Fruit fly (Drosophila melanogaster) whole organism, embryonic: ENCODE measurements around the gene Hr83.

ENCODE experiments used
- ATbp ChIP-seq: fragments of 200-800 bp; sonication (Bioruptor generic); optimal IDR thresholded peaks from 2 replicates; lab custom pipeline; 2017; ENCODE audit warnings: missing biosample characterization, mild to moderate bottlenecking, missing genetic modification characterization, missing genetic modification reagents
- BEAF-32 ChIP-seq: fragments of 200-800 bp; sonication (Bioruptor generic); optimal IDR thresholded peaks from 3 replicates; lab custom pipeline; 2017; ENCODE audit warnings: missing biosample characterization, missing genetic modification characterization, mild to moderate bottlenecking, moderate library complexity, missing genetic modification reagents
- Blimp-1 ChIP-seq: fragments of 200-800 bp; sonication (Bioruptor generic); optimal IDR thresholded peaks from 3 replicates; lab custom pipeline; 2018; ENCODE audit warnings: missing biosample characterization, missing genetic modification characterization, mild to moderate bottlenecking, moderate library complexity, missing genetic modification reagents
- CG10654 ChIP-seq: fragments of 200-800 bp; sonication (Bioruptor generic); optimal IDR thresholded peaks from 2 replicates; lab custom pipeline; 2016; ENCODE audit warnings: missing biosample characterization, missing genetic modification characterization
- CG11085 ChIP-seq: fragments of 200-800 bp; sonication (Bioruptor generic); IDR thresholded peaks from 2 replicates; pipeline ENCODE4 v1.3.6; 2022; ENCODE audit warnings: missing biosample characterization, missing genetic modification characterization
- CG11093 ChIP-seq: fragments of 200-800 bp; sonication (Bioruptor generic); IDR thresholded peaks from 3 replicates; pipeline ENCODE4 v1.3.6; 2022; ENCODE audit warnings: missing biosample characterization, missing genetic modification characterization
- CG11696 ChIP-seq: fragments of 200-800 bp; sonication (Bioruptor generic); IDR thresholded peaks from 2 replicates; pipeline ENCODE4 v1.3.6; 2022; ENCODE audit warnings: missing biosample characterization, missing genetic modification characterization
- CG1233 ChIP-seq: fragments of 200-800 bp; sonication (Bioruptor generic); optimal IDR thresholded peaks from 4 replicates; lab custom pipeline; 2018; ENCODE audit warnings: missing biosample characterization, mild to moderate bottlenecking, missing genetic modification characterization
- CG12744 ChIP-seq: fragments of 200-800 bp; sonication (Bioruptor generic); optimal IDR thresholded peaks from 2 replicates; lab custom pipeline; 2016; ENCODE audit warnings: missing biosample characterization, missing genetic modification characterization
- CG13424 ChIP-seq: fragments of 200-800 bp; sonication (Bioruptor generic); optimal IDR thresholded peaks from 2 replicates; lab custom pipeline; 2019; ENCODE audit warnings: missing biosample characterization, mild to moderate bottlenecking, missing genetic modification characterization, moderate library complexity
- CG13775 ChIP-seq: fragments of 200-800 bp; sonication (Bioruptor generic); optimal IDR thresholded peaks from 3 replicates; lab custom pipeline; 2017; ENCODE audit warnings: missing biosample characterization, mild to moderate bottlenecking, missing genetic modification characterization
- CG14965 ChIP-seq: fragments of 200-800 bp; sonication (Bioruptor generic); optimal IDR thresholded peaks from 2 replicates; lab custom pipeline; 2016; ENCODE audit warnings: missing biosample characterization, missing genetic modification characterization, borderline replicate concordance
- CG15073 ChIP-seq: fragments of 200-800 bp; sonication (Bioruptor generic); optimal IDR thresholded peaks from 2 replicates; lab custom pipeline; 2016; ENCODE audit warnings: missing biosample characterization, missing genetic modification characterization
- CG15601 ChIP-seq: fragments of 200-800 bp; sonication (Bioruptor generic); optimal IDR thresholded peaks from 3 replicates; lab custom pipeline; 2019; ENCODE audit warnings: missing biosample characterization, mild to moderate bottlenecking, missing genetic modification characterization, moderate library complexity
- CG17612 ChIP-seq: fragments of 200-800 bp; sonication (Bioruptor generic); IDR thresholded peaks from 2 replicates; pipeline ENCODE4 v1.3.6; 2022; ENCODE audit warnings: missing biosample characterization, missing genetic modification characterization
- CG18476 ChIP-seq: fragments of 200-800 bp; sonication (Bioruptor generic); optimal IDR thresholded peaks from 2 replicates; lab custom pipeline; 2016; ENCODE audit warnings: missing biosample characterization, mild to moderate bottlenecking, missing genetic modification characterization
- CG2116 ChIP-seq: fragments of 200-800 bp; sonication (Bioruptor generic); optimal IDR thresholded peaks from 3 replicates; lab custom pipeline; 2018; ENCODE audit warnings: missing biosample characterization, mild to moderate bottlenecking, missing genetic modification characterization
- CG2678 ChIP-seq: fragments of 200-800 bp; sonication (Bioruptor generic); optimal IDR thresholded peaks from 3 replicates; lab custom pipeline; 2019; ENCODE audit warnings: missing biosample characterization, mild to moderate bottlenecking, missing genetic modification characterization, moderate library complexity
- CG30403 ChIP-seq: fragments of 200-800 bp; sonication (Bioruptor generic); optimal IDR thresholded peaks from 3 replicates; lab custom pipeline; 2016; ENCODE audit warnings: missing biosample characterization, missing genetic modification characterization
- CG33557 ChIP-seq: fragments of 200-800 bp; sonication (Bioruptor generic); optimal IDR thresholded peaks from 2 replicates; lab custom pipeline; 2019; ENCODE audit warnings: missing biosample characterization, mild to moderate bottlenecking, missing genetic modification characterization, moderate library complexity
- CG7786 ChIP-seq: fragments of 200-800 bp; sonication (Bioruptor generic); optimal IDR thresholded peaks from 2 replicates; lab custom pipeline; 2016; ENCODE audit warnings: missing biosample characterization, missing genetic modification characterization
- CG8359 ChIP-seq: fragments of 200-800 bp; sonication (Bioruptor generic); optimal IDR thresholded peaks from 2 replicates; lab custom pipeline; 2017; ENCODE audit warnings: missing biosample characterization, mild to moderate bottlenecking, missing genetic modification characterization, borderline replicate concordance
- D19A ChIP-seq: fragments of 200-800 bp; optimal IDR thresholded peaks from 3 replicates; lab custom pipeline; 2019; ENCODE audit warnings: missing biosample characterization, mild to moderate bottlenecking, missing genetic modification characterization, moderate library complexity
- Dek ChIP-seq: fragments of 200-800 bp; sonication (Bioruptor generic); optimal IDR thresholded peaks from 3 replicates; lab custom pipeline; 2019; ENCODE audit warnings: missing biosample characterization, mild to moderate bottlenecking, missing genetic modification characterization, moderate library complexity
- E2f1 ChIP-seq: fragments of 200-800 bp; sonication (Bioruptor generic); IDR thresholded peaks from 2 replicates; pipeline ENCODE4 v1.3.6; 2022; ENCODE audit warnings: missing biosample characterization, missing genetic modification characterization
- Eip74EF ChIP-seq, 2 experiments: fragments of 200-800 bp in 1 of 2; fragments of >200 bp in 1 of 2; sonication (Bioruptor generic) in 1 of 2; optimal IDR thresholded peaks; 2 replicates each; lab custom pipeline; 2017 to 2019; ENCODE audit warnings: missing biosample characterization in 2 of 2, missing genetic modification characterization in 2 of 2, mild to moderate bottlenecking in 1 of 2, moderate library complexity in 1 of 2
- Hsf ChIP-seq: fragments of 200-800 bp; sonication (Bioruptor generic); optimal IDR thresholded peaks from 3 replicates; lab custom pipeline; 2016; ENCODE audit warnings: missing biosample characterization, missing genetic modification characterization
- NK7.1 ChIP-seq: fragments of 200-800 bp; sonication (Bioruptor generic); optimal IDR thresholded peaks from 3 replicates; lab custom pipeline; 2016; ENCODE audit warnings: missing biosample characterization, missing genetic modification characterization
- Rfx ChIP-seq: fragments of 200-800 bp; sonication (Bioruptor generic); IDR thresholded peaks from 2 replicates; pipeline ENCODE4 v1.3.6; 2022; ENCODE audit warnings: missing biosample characterization, missing genetic modification characterization
- Sox102F ChIP-seq: fragments of 200-800 bp; sonication (Bioruptor generic); optimal IDR thresholded peaks from 2 replicates; lab custom pipeline; 2018; ENCODE audit warnings: missing biosample characterization, mild to moderate bottlenecking, missing genetic modification characterization, moderate library complexity
- croc ChIP-seq: fragments of 200-800 bp; sonication (Bioruptor generic); conservative IDR thresholded peaks from 3 replicates; pipeline ENCODE4 v1.3.6; 2022; ENCODE audit warnings: missing biosample characterization, missing genetic modification characterization
- cwo ChIP-seq: fragments of 200-800 bp; sonication (Bioruptor generic); optimal IDR thresholded peaks from 3 replicates; lab custom pipeline; 2017; ENCODE audit warnings: missing biosample characterization, missing genetic modification characterization, mild to moderate bottlenecking, moderate library complexity, missing genetic modification reagents
- esg ChIP-seq: fragments of 200-800 bp; sonication (Bioruptor generic); conservative IDR thresholded peaks from 2 replicates; pipeline ENCODE4 v1.3.6; 2022; ENCODE audit warnings: missing biosample characterization, missing genetic modification characterization
- eve ChIP-seq, 2 experiments: fragments of >200 bp; optimal IDR thresholded peaks; 2 replicates each; lab custom pipeline; 2017; ENCODE audit warnings: missing biosample characterization in 2 of 2, missing genetic modification characterization in 2 of 2
- gce ChIP-seq: fragments of 200-800 bp; sonication (Bioruptor generic); IDR thresholded peaks from 3 replicates; pipeline ENCODE4 v1.3.6; 2022; ENCODE audit warnings: missing biosample characterization, missing genetic modification characterization
- gcm ChIP-seq: fragments of 200-800 bp; sonication (Bioruptor generic); optimal IDR thresholded peaks from 2 replicates; lab custom pipeline; 2019; ENCODE audit warnings: missing biosample characterization, mild to moderate bottlenecking, missing genetic modification characterization, moderate library complexity
- gfzf ChIP-seq: fragments of 200-800 bp; sonication (Bioruptor generic); optimal IDR thresholded peaks from 2 replicates; lab custom pipeline; 2016; ENCODE audit warnings: missing biosample characterization, mild to moderate bottlenecking, missing genetic modification characterization, moderate library complexity
- hb ChIP-seq: fragments of 200-800 bp; sonication (Bioruptor generic); IDR thresholded peaks from 3 replicates; pipeline ENCODE4 v1.3.6; 2022; ENCODE audit warnings: missing biosample characterization, missing genetic modification characterization; ENCODE audit not compliant: partially characterized antibody
- jing ChIP-seq: fragments of 200-800 bp; sonication (Bioruptor generic); optimal IDR thresholded peaks from 2 replicates; lab custom pipeline; 2018; ENCODE audit warnings: missing biosample characterization, mild to moderate bottlenecking, missing genetic modification characterization
- lilli ChIP-seq: fragments of 200-800 bp; sonication (Bioruptor generic); optimal IDR thresholded peaks from 3 replicates; lab custom pipeline; 2016; ENCODE audit warnings: missing biosample characterization, missing genetic modification characterization
- luna ChIP-seq: fragments of 200-800 bp; sonication (Bioruptor generic); optimal IDR thresholded peaks from 2 replicates; lab custom pipeline; 2016; ENCODE audit warnings: missing biosample characterization, missing genetic modification characterization
- peb ChIP-seq: fragments of 200-800 bp; sonication (Bioruptor generic); IDR thresholded peaks from 2 replicates; pipeline ENCODE4 v1.3.6; 2022; ENCODE audit warnings: missing biosample characterization, missing genetic modification characterization
- phol ChIP-seq: fragments of 200-800 bp; sonication (Bioruptor generic); optimal IDR thresholded peaks from 3 replicates; lab custom pipeline; 2018; ENCODE audit warnings: missing biosample characterization, mild to moderate bottlenecking, missing genetic modification characterization, moderate library complexity
- row ChIP-seq: fragments of 200-800 bp; sonication (Bioruptor generic); IDR thresholded peaks from 3 replicates; pipeline ENCODE4 v1.3.6; 2022; ENCODE audit warnings: missing biosample characterization, missing genetic modification characterization
- sens ChIP-seq: fragments of 200-800 bp; sonication (Bioruptor generic); peaks from one replicate; lab custom pipeline; 2016; ENCODE audit warnings: missing biosample characterization, missing genetic modification characterization
- sob ChIP-seq: fragments of 200-800 bp; sonication (Bioruptor generic); IDR thresholded peaks from 2 replicates; pipeline ENCODE4 v1.3.6; 2022; ENCODE audit warnings: missing biosample characterization, missing genetic modification characterization
- ssp ChIP-seq: fragments of 200-800 bp; sonication (Bioruptor generic); IDR thresholded peaks from 2 replicates; pipeline ENCODE4 v1.3.6; 2022; ENCODE audit warnings: missing biosample characterization, missing genetic modification characterization
- toy ChIP-seq: fragments of 200-800 bp; sonication (Bioruptor generic); IDR thresholded peaks from 2 replicates; pipeline ENCODE4 v1.3.6; 2022; ENCODE audit warnings: missing biosample characterization, missing genetic modification characterization
- vvl ChIP-seq: fragments of 200-800 bp; sonication (Bioruptor generic); IDR thresholded peaks from 2 replicates; pipeline ENCODE4 v1.3.6; 2022; ENCODE audit warnings: missing biosample characterization, missing genetic modification characterization
- wor ChIP-seq: fragments of 200-800 bp; sonication (Bioruptor generic); IDR thresholded peaks from 2 replicates; pipeline ENCODE4 v1.3.6; 2022; ENCODE audit warnings: missing biosample characterization, missing genetic modification characterization

The Hr83 gene

DNA sequence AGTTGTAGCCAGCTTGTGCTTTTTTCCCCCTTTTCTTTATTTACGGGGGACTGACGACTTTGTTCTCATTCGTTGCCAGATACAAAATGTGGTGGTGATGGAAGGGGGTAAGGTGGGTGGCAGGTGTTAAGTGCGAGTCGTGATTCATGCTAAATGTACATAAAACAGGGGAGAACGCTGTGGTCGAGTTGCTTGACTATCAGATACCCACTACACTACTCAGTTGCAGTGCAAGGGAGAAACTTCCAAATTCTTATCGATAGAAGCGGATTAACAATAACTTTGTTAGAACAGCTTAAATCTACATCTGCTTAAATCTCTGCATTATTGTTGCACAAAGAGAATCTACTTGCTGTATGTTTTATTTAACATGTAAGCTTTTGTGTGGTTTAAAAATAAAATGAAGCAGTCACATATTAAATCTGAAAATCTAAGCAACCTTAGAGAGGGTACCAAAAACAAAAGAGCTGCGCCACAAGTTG is 48.6 kb downstream of the Hr83 start (continued):
- peak; percentile 40 for TF ChIP-seq CG13424 (tag; lab: Kevin White, UChicago)
- TF ChIP-seq D19A = peak; percentile 66
- TF ChIP-seq phol (tag; lab: Kevin White, UChicago) = peak; percentile 2
- TF ChIP-seq Dek = peak; percentile 36
- no peak for TF ChIP-seq NK7.1 (GFP tag; lab: Kevin White, UChicago)
- TF ChIP-seq sens (GFP tag; lab: Kevin White, UChicago) = peak; percentile 72
- peak; percentile 21 for TF ChIP-seq CG30403 (GFP tag; lab: Kevin White, UChicago)
- TF ChIP-seq Sox102F = peak; percentile 35
- no peak for TF ChIP-seq CG8359
- peak; percentile 45 for TF ChIP-seq CG7786
- no peak for TF ChIP-seq CG11085 (GFP tag; lab: Robert Waterston, UW)
- no peak for TF ChIP-seq CG33557 (GFP tag; lab: Kevin White, UChicago)
- TF ChIP-seq BEAF-32 (GFP tag; lab: Kevin White, UChicago) = no peak
- TF ChIP-seq esg (GFP tag; lab: Robert Waterston, UW) = 0 out of 2 replicates have a peak, but pooled peaks have one; percentile 23
- no peak for TF ChIP-seq CG15073 (GFP tag; lab: Kevin White, UChicago)
- TF ChIP-seq CG11696 = no peak
- TF ChIP-seq eve (GFP tag; optimal IDR thresholded peaks at IDR 0.05; lab: Kevin White, UChicago) = peak in 1 of 2 experiments; percentile 14
- TF ChIP-seq CG10654 = no peak
- no peak for TF ChIP-seq gcm (GFP tag; lab: Kevin White, UChicago)
- TF ChIP-seq Blimp-1 (GFP tag; lab: Kevin White, UChicago) = peak; percentile 28
- TF ChIP-seq peb (GFP tag; lab: Robert Waterston, UW) = no peak
- peak; percentile 15 for TF ChIP-seq CG13775 (GFP tag; lab: Kevin White, UChicago)
- TF ChIP-seq cwo (GFP tag; lab: Kevin White, UChicago) = peak; percentile 9
- TF ChIP-seq CG17612 (GFP tag; lab: Robert Waterston, UW) = no peak
- TF ChIP-seq Rfx (GFP tag; lab: Robert Waterston, UW) = 0 out of 2 replicates have a peak, but pooled peaks have one; percentile 23
- TF ChIP-seq CG18476 (GFP tag; lab: Kevin White, UChicago) = no peak
- TF ChIP-seq CG14965 (GFP tag; lab: Kevin White, UChicago) = no peak
- TF ChIP-seq CG1233 = peak; percentile 10
- peak; percentile 54 for TF ChIP-seq CG2678 (tag; lab: Kevin White, UChicago)
- peak; percentile 2 for TF ChIP-seq Hsf (GFP tag; lab: Kevin White, UChicago)
- no peak for TF ChIP-seq Eip74EF (GFP tag; optimal IDR thresholded peaks at IDR 0.05; lab: Kevin White, UChicago)
- no peak for TF ChIP-seq CG11093 (GFP tag; lab: Robert Waterston, UW)
- TF ChIP-seq gce = 0 out of 3 replicates have a peak, but pooled peaks have one; percentile 14
- TF ChIP-seq gfzf (GFP tag; lab: Kevin White, UChicago) = no peak
- no peak for TF ChIP-seq croc (GFP tag; lab: Robert Waterston, UW)
- no peak for TF ChIP-seq CG12744
- TF ChIP-seq CG2116 (GFP tag; lab: Kevin White, UChicago) = no peak
- TF ChIP-seq wor (GFP tag; lab: Robert Waterston, UW) = no peak
- TF ChIP-seq CG15601 (tag; lab: Kevin White, UChicago) = no peak
- peak; percentile 28; the same call in 1 of the 2 replicates for TF ChIP-seq ssp (GFP tag; lab: Robert Waterston, UW)
- TF ChIP-seq E2f1 (GFP tag; lab: Robert Waterston, UW) = no peak
- TF ChIP-seq sob (GFP tag; lab: Robert Waterston, UW) = no peak
- TF ChIP-seq row (GFP tag; lab: Robert Waterston, UW) = peak; percentile 61
- TF ChIP-seq hb (GFP tag; lab: Robert Waterston, UW) = peak; percentile 58; the same call in 1 of the 3 replicates
- peak; percentile 26 for TF ChIP-seq lilli (GFP tag; lab: Kevin White, UChicago)
- TF ChIP-seq ATbp (GFP tag; lab: Kevin White, UChicago) = peak; percentile 35
- no peak for TF ChIP-seq toy (GFP tag; lab: Robert Waterston, UW)
- no peak for TF ChIP-seq jing (GFP tag; lab: Kevin White, UChicago)
- no peak for TF ChIP-seq luna (GFP tag; lab: Kevin White, UChicago)
- TF ChIP-seq vvl = no peak
